Worm (Caenorhabditis elegans) whole organism, L3 larva: ENCODE measurements around the gene F54H12.7.

ENCODE experiments used
- elt-1 ChIP-seq: fragments of 150-350 bp; optimal IDR thresholded peaks from 2 replicates; lab custom pipeline; 2014; ENCODE audit warnings: missing biosample characterization, missing genetic modification characterization
- lin-15B ChIP-seq: fragments of 150-350 bp; optimal IDR thresholded peaks from 2 replicates; lab custom pipeline; 2014; ENCODE audit warnings: missing biosample characterization, missing genetic modification characterization
- lin-39 ChIP-seq: fragments of 150-350 bp; optimal IDR thresholded peaks from 2 replicates; lab custom pipeline; 2018; ENCODE audit warnings: missing biosample characterization, missing genetic modification reagents, missing genetic modification characterization
- mdl-1 ChIP-seq: fragments of 150-350 bp; optimal IDR thresholded peaks from 2 replicates; lab custom pipeline; 2014; ENCODE audit warnings: missing biosample characterization, missing genetic modification characterization
- nhr-12 ChIP-seq: fragments of 150-350 bp; optimal IDR thresholded peaks from 2 replicates; lab custom pipeline; 2014; ENCODE audit warnings: missing biosample characterization, missing genetic modification characterization
- nhr-25 ChIP-seq: sonication (generic microtip); optimal IDR thresholded peaks from 2 replicates; lab custom pipeline; 2017; ENCODE audit warnings: missing biosample characterization, missing genetic modification characterization
- nhr-43 ChIP-seq: sonication (generic microtip); optimal IDR thresholded peaks from 2 replicates; lab custom pipeline; 2016; ENCODE audit warnings: mild to moderate bottlenecking, missing genetic modification characterization, missing compliant biosample characterization; ENCODE audit not compliant: poor library complexity, severe bottlenecking
- nhr-77 ChIP-seq: fragments of 150-350 bp; optimal IDR thresholded peaks from 2 replicates; lab custom pipeline; 2014; ENCODE audit warnings: missing biosample characterization, missing genetic modification characterization
- pha-4 ChIP-seq: fragments of 150-350 bp; optimal IDR thresholded peaks from 2 replicates; lab custom pipeline; 2014; ENCODE audit warnings: missing biosample characterization, missing genetic modification reagents, missing genetic modification characterization
- skn-1 ChIP-seq: fragments of 150-350 bp; optimal IDR thresholded peaks from 2 replicates; lab custom pipeline; 2014; ENCODE audit warnings: missing biosample characterization, missing genetic modification characterization
- snpc-4 ChIP-seq: fragments of 150-350 bp; optimal IDR thresholded peaks from 2 replicates; lab custom pipeline; 2014; ENCODE audit warnings: missing biosample characterization, missing genetic modification characterization
- unc-62 ChIP-seq: fragments of 150-350 bp; sonication (generic microtip); optimal IDR thresholded peaks from 4 replicates; lab custom pipeline; 2014; ENCODE audit warnings: missing biosample characterization, missing genetic modification reagents, missing genetic modification characterization
- zag-1 ChIP-seq: fragments of 150-350 bp; optimal IDR thresholded peaks from 2 replicates; lab custom pipeline; 2014; ENCODE audit warnings: missing biosample characterization, missing genetic modification characterization

- no peak for TF ChIP-seq mdl-1
- TF ChIP-seq nhr-77 (tag; lab: Kevin White, UChicago): no peak
- no peak for TF ChIP-seq snpc-4 (tag; lab: Kevin White, UChicago)
- no peak for TF ChIP-seq skn-1 (tag; lab: Kevin White, UChicago)
- no peak for TF ChIP-seq pha-4 (tag; lab: Kevin White, UChicago)
- no peak for TF ChIP-seq nhr-43 (tag; lab: Kevin White, UChicago)
- TF ChIP-seq zag-1 (tag; lab: Kevin White, UChicago): no peak
- TF ChIP-seq elt-1 (tag; lab: Kevin White, UChicago): no peak
- TF ChIP-seq nhr-25 (tag; lab: Kevin White, UChicago): no peak
- no peak for TF ChIP-seq unc-62 (GFP tag; lab: Kevin White, UChicago)
- no peak for TF ChIP-seq nhr-12 (tag; lab: Kevin White, UChicago)
- no peak for TF ChIP-seq lin-39
- TF ChIP-seq lin-15B (tag; lab: Kevin White, UChicago): no peak
These were observed 44.4 kb downstream of the F54H12.7 start for ce11 chrIII:8013582-8013981.
